Worm (Caenorhabditis elegans) whole organism, L2 larva: ENCODE data around the gene fan-1.
A peak's percentile ranks its signal among the peaks of the same experiment; 100 is the strongest.

ENCODE experiments used
- aly-2 ChIP-seq: fragments of 150-350 bp; optimal IDR thresholded peaks from 2 replicates; lab custom pipeline; 2014; ENCODE audit warnings: missing biosample characterization, missing genetic modification characterization
- crh-2 ChIP-seq: sonication (generic microtip); optimal IDR thresholded peaks from 2 replicates; lab custom pipeline; 2017; ENCODE audit warnings: missing biosample characterization, missing genetic modification characterization
- dmd-4 ChIP-seq: sonication (generic microtip); optimal IDR thresholded peaks from 2 replicates; lab custom pipeline; 2017; ENCODE audit warnings: missing biosample characterization, missing genetic modification characterization
- nhr-11 ChIP-seq: fragments of 150-350 bp; optimal IDR thresholded peaks from 2 replicates; lab custom pipeline; 2014; ENCODE audit warnings: missing biosample characterization, missing genetic modification characterization
- zag-1 ChIP-seq: fragments of 150-350 bp; optimal IDR thresholded peaks from 2 replicates; lab custom pipeline; 2014; ENCODE audit warnings: missing biosample characterization, missing genetic modification characterization

DNA sequence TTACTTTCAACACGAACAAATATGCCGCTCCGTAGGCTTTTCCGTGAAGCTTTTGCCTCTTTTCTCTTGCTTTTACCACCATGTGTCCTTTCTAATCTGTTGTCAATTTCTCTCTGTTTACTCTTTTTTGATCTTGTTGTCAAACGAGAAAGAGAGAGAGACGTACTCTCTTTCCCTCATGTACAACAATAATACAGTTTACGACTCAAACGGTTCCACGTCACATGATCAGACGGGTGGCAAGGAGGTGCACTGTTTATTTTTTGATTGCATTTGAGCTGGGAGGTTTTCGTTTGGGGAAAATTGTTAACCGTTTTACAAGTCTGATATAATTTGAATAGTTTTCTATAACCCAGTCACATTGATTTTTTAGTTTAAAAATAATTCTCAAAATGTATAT lies 47.6 kb upstream of the fan-1 start:
- TF ChIP-seq nhr-11 (tag; lab: Kevin White, UChicago): no peak
- no peak for TF ChIP-seq aly-2 (tag; lab: Kevin White, UChicago)
- no peak for TF ChIP-seq dmd-4 (tag; lab: Kevin White, UChicago)
- peak; percentile 49 for TF ChIP-seq crh-2 (tag; lab: Kevin White, UChicago)
- no peak for TF ChIP-seq zag-1 (tag; lab: Kevin White, UChicago)
